Worm (Caenorhabditis elegans): ENCODE data around the gene clec-195.
"Not testable (repeated sequence)": the region's sequence is repeated elsewhere in the genome, so short reads cannot be mapped to it uniquely, and the experiment has no call there.

DNA sequence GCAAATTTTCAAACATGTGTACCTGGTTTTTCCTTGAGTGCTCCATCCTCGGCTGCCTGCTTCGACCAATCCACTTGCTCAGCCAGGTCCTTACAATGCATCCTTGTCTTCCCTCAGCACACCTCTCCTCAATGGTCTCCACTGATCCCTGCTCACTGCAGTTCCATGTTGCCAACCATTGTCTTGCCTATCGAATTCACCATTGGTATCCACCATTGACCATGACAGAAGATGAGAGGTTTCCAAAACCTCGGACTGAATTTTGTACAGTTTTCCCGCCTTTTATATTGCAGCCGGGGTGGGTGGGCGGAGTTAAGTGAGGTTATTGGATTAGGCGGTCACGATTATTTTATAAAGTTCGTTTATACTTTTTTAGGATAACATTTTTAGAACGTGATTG is 18.1 kb upstream of the clec-195 start, which contains the start of gene Y116A8C.467:
- TF ChIP-seq ama-1 (optimal IDR thresholded peaks at IDR 0.05); gmeb-1 (tag; optimal IDR thresholded peaks at IDR 0.05); lin-39 (tag; optimal IDR thresholded peaks at IDR 0.05); skn-1 (tag; optimal IDR thresholded peaks at IDR 0.05); nhr-237 (tag; optimal IDR thresholded peaks at IDR 0.05); nhr-10 (tag; optimal IDR thresholded peaks at IDR 0.05); aly-2 (tag; optimal IDR thresholded peaks at IDR 0.05); nhr-23 (tag; optimal IDR thresholded peaks at IDR 0.05); ztf-11 (tag; optimal IDR thresholded peaks at IDR 0.05); snpc-4 (tag; optimal IDR thresholded peaks at IDR 0.05): not testable (repeated sequence)

Measured in whole organism, L2 larva.